Fruit fly (Drosophila melanogaster): Measurements from ENCODE around the gene Mcm6.

Mcm6 gene

DNA sequence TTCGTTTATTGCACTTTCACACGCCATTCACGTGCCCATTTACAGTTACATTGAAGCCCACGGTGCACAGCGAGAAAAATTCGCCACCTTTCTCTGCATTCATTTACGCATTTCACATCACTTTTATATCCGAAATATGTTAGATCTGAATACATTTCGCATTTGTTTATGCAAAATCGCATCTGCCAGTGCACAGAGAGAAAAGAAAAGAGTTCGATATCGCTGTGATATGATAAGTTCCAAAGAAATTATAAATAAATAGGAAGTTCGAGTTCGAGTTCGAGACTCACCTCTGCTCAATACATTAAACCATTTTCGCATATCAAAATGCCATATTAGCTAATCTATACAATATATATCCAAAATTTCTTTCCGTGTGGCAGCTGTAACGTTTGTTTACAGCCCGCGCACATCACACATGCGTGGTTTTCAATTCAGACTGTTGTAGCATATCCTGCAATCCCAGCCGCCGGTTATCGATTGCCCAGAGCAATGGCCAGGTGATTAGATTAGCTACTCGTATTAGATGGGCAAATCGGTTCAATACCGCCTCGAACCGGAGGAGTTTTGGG, 18.1 kb upstream of the Mcm6 start (continued):
- TF ChIP-seq bbx (GFP tag; IDR thresholded peaks at IDR 0.05; ENCODE audit: partially characterized antibody) = no peak
- peak; percentile 80 for TF ChIP-seq D19A (tag; optimal IDR thresholded peaks at IDR 0.05)
- no peak for TF ChIP-seq ftz-f1 (GFP tag; optimal IDR thresholded peaks at IDR 0.05)
- peak; percentile 71 for TF ChIP-seq CG15514 (GFP tag; optimal IDR thresholded peaks at IDR 0.05)
- TF ChIP-seq CG6689 (GFP tag; IDR thresholded peaks at IDR 0.05) = peak; percentile 83
- no peak for TF ChIP-seq Dll (GFP tag; IDR thresholded peaks at IDR 0.05; ENCODE audit: partially characterized antibody)
- peak; percentile 73 to 75 for TF ChIP-seq bsh (GFP tag; optimal IDR thresholded peaks at IDR 0.05)
- peak; percentile 68; the same call in 1 of the 2 replicates for TF ChIP-seq CG32767 (GFP tag; IDR thresholded peaks at IDR 0.05)
- peak; percentile 76 for TF ChIP-seq CG9932 (GFP tag; IDR thresholded peaks at IDR 0.05)
- TF ChIP-seq ems (GFP tag; optimal IDR thresholded peaks at IDR 0.05) = peak; percentile 82
- no peak for TF ChIP-seq sna (GFP tag; IDR thresholded peaks at IDR 0.05; ENCODE audit: partially characterized antibody)
- TF ChIP-seq CG14860 (GFP tag; IDR thresholded peaks at IDR 0.05; ENCODE audit: partially characterized antibody) = no peak
- TF ChIP-seq corto (GFP tag; optimal IDR thresholded peaks at IDR 0.05) = peak; percentile 73
- TF ChIP-seq Sox100B (GFP tag; optimal IDR thresholded peaks at IDR 0.05) = peak; percentile 89
- TF ChIP-seq CG2120 (GFP tag; optimal IDR thresholded peaks at IDR 0.05) = peak; percentile 92
- peak; percentile 79 for TF ChIP-seq Hr3 (GFP tag; optimal IDR thresholded peaks at IDR 0.05)
- peak; percentile 88 for TF ChIP-seq CG11695 (GFP tag; IDR thresholded peaks at IDR 0.05)
- 0 out of 2 replicates have a peak, but pooled peaks have one; percentile 47 for TF ChIP-seq Nf-YA (GFP tag; IDR thresholded peaks at IDR 0.05)
- peak; percentile 77 for TF ChIP-seq D19B (GFP tag; optimal IDR thresholded peaks at IDR 0.05)
- peak; percentile 88 for TF ChIP-seq HHEX (GFP tag; optimal IDR thresholded peaks at IDR 0.05)
- TF ChIP-seq abd-A (tag; optimal IDR thresholded peaks at IDR 0.05) = no peak
- peak; percentile 85 for TF ChIP-seq CG10209 (GFP tag; optimal IDR thresholded peaks at IDR 0.05)
- peak; percentile 66 for TF ChIP-seq CG1792 (GFP tag; optimal IDR thresholded peaks at IDR 0.05)
- TF ChIP-seq Awh (GFP tag; IDR thresholded peaks at IDR 0.05) = peak; percentile 57
- TF ChIP-seq dmrt11E (tag; optimal IDR thresholded peaks at IDR 0.05) = peak; percentile 60
- TF ChIP-seq otp (GFP tag; IDR thresholded peaks at IDR 0.05) = peak; percentile 73
- peak; percentile 45 for TF ChIP-seq CrebB (tag; optimal IDR thresholded peaks at IDR 0.05)
- peak; percentile 68 for TF ChIP-seq CG8089 (GFP tag; optimal IDR thresholded peaks at IDR 0.05)
- peak; percentile 77 for TF ChIP-seq zfh2 (GFP tag; optimal IDR thresholded peaks at IDR 0.05)
- TF ChIP-seq CG30431 (GFP tag; optimal IDR thresholded peaks at IDR 0.05) = peak; percentile 76
- TF ChIP-seq HLH54F (GFP tag; optimal IDR thresholded peaks at IDR 0.05) = peak; percentile 80
- TF ChIP-seq CG14050 (GFP tag; IDR thresholded peaks at IDR 0.05) = peak; percentile 42; the same call in 1 of the 3 replicates
- TF ChIP-seq disco-r (GFP tag; optimal IDR thresholded peaks at IDR 0.05) = peak; percentile 65
- TF ChIP-seq Tbp (GFP tag; optimal IDR thresholded peaks at IDR 0.05) = no peak
- TF ChIP-seq CG18262 (tag; optimal IDR thresholded peaks at IDR 0.05) = peak; percentile 85
- TF ChIP-seq stc (GFP tag; IDR thresholded peaks at IDR 0.05) = peak; percentile 77
- peak; percentile 74 for TF ChIP-seq CG3847 (GFP tag; IDR thresholded peaks at IDR 0.05)
- TF ChIP-seq CG3065 (GFP tag; optimal IDR thresholded peaks at IDR 0.05) = peak; percentile 15
- TF ChIP-seq CG8290 (GFP tag; optimal IDR thresholded peaks at IDR 0.05) = peak; percentile 28
- peak in 1 of 2 experiments; percentile 77 for TF ChIP-seq CG8290 (tag; optimal IDR thresholded peaks at IDR 0.05)
- peak; percentile 65 for TF ChIP-seq ranshi (GFP tag; IDR thresholded peaks at IDR 0.05)
- TF ChIP-seq CG30403 (GFP tag; optimal IDR thresholded peaks at IDR 0.05) = peak; percentile 87
- TF ChIP-seq sens (GFP tag) = peak; percentile 96
- TF ChIP-seq unc-4 (GFP tag; IDR thresholded peaks at IDR 0.05; ENCODE audit: partially characterized antibody) = no peak
- TF ChIP-seq stwl (tag; optimal IDR thresholded peaks at IDR 0.05) = no peak
- peak; percentile 58 for TF ChIP-seq CG18011 (GFP tag; optimal IDR thresholded peaks at IDR 0.05)
- peak; percentile 54 for TF ChIP-seq CG10543 (GFP tag; optimal IDR thresholded peaks at IDR 0.05)
- TF ChIP-seq caup (GFP tag; optimal IDR thresholded peaks at IDR 0.05; ENCODE audit: severe bottlenecking) = peak; percentile 85
- peak; percentile 85 for TF ChIP-seq CG17829 (tag; optimal IDR thresholded peaks at IDR 0.05)
- TF ChIP-seq C15 (GFP tag; IDR thresholded peaks at IDR 0.05) = peak; percentile 70; the same call in 1 of the 3 replicates
